Comparison of ENCODE assay signal across 1 worm cellular context in genomic region chrIV:2221350-2221749, ce11.
TF ChIP-seq lines count a peak whose summit lies in the region.

No protein-coding gene starts in this region.

TF ChIP-seq in whole organism, L4 larva, 104 proteins besides CTCF, POLR2A, EP300 and RAD21 (continued from another document):
- TF ChIP-seq hlh-11 (tag; optimal IDR thresholded peaks at IDR 0.05; lab: Kevin White, UChicago) (peak; percentile 5), unc-130 (GFP tag; optimal IDR thresholded peaks at IDR 0.05; lab: Kevin White, UChicago) (no peak), hlh-30 (tag; optimal IDR thresholded peaks at IDR 0.05; lab: Kevin White, UChicago; ENCODE audit: insufficient read depth) (peak; percentile 54), madf-9 (GFP tag; conservative IDR thresholded peaks at IDR 0.05; lab: Robert Waterston, UW) (no peak)
